Worm (Caenorhabditis elegans): ENCODE measurements around the gene repo-1.

DNA sequence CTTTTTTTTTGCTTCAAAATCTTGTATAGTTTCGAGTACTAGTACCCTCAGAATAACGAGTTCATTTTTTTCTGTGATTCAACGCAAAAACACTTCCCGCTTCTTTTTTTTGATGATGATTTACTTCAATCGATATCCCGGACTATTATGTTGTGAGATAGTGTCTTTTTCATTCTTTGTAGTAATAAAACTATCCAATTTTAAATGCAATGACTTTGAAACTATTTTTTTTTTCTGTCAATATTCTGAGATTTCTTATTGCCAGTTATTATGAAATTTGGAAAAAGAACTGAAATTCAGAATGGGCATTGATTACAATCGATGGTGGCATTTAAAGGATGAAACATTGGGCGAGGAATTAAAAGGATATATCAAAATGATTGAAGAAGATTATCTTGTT lies 21.3 kb downstream of the repo-1 start, which contains the start of gene M18.3:
- no peak for TF ChIP-seq nhr-77 (tag; optimal IDR thresholded peaks at IDR 0.05)
- no peak for TF ChIP-seq fos-1 (tag; optimal IDR thresholded peaks at IDR 0.05)
- no peak for TF ChIP-seq skn-1 (tag; optimal IDR thresholded peaks at IDR 0.05)
- TF ChIP-seq egl-27 (tag; optimal IDR thresholded peaks at IDR 0.05): no peak
- TF ChIP-seq nhr-25 (tag; optimal IDR thresholded peaks at IDR 0.05): no peak
- no peak for TF ChIP-seq sma-9 (GFP tag; optimal IDR thresholded peaks at IDR 0.05)
- TF ChIP-seq sma-9 (tag; optimal IDR thresholded peaks at IDR 0.05): no peak
- no peak for TF ChIP-seq snpc-4 (tag; optimal IDR thresholded peaks at IDR 0.05)
- no peak for TF ChIP-seq R02D3.7 (tag; optimal IDR thresholded peaks at IDR 0.05)
- TF ChIP-seq ceh-82 (tag; optimal IDR thresholded peaks at IDR 0.05): no peak
- no peak for TF ChIP-seq unc-62 (GFP tag; optimal IDR thresholded peaks at IDR 0.05)
- TF ChIP-seq nhr-21 (tag; optimal IDR thresholded peaks at IDR 0.05): no peak
- no peak for TF ChIP-seq nhr-237 (tag; optimal IDR thresholded peaks at IDR 0.05)
